Fruit fly (Drosophila melanogaster) whole organism, embryonic: ENCODE results near the gene galla-2.
A peak's percentile ranks its signal among the peaks of the same experiment; 100 is the strongest.

ENCODE experiments used
- Adf1 ChIP-seq: fragments of 200-800 bp; sonication (Bioruptor generic); IDR thresholded peaks from 2 replicates; pipeline ENCODE4 v1.3.6; 2022; ENCODE audit warnings: missing biosample characterization, missing genetic modification characterization
- Asciz ChIP-seq: fragments of 200-800 bp; sonication (Bioruptor generic); optimal IDR thresholded peaks from 2 replicates; lab custom pipeline; 2017; ENCODE audit warnings: missing biosample characterization, mild to moderate bottlenecking, missing genetic modification characterization, missing genetic modification reagents
- Bdp1 ChIP-seq: fragments of 200-800 bp; sonication (Bioruptor generic); optimal IDR thresholded peaks from 3 replicates; lab custom pipeline; 2016; ENCODE audit warnings: missing biosample characterization, missing genetic modification characterization
- CG10267 ChIP-seq: fragments of 200-800 bp; sonication (Bioruptor generic); optimal IDR thresholded peaks from 2 replicates; lab custom pipeline; 2018; ENCODE audit warnings: missing biosample characterization, mild to moderate bottlenecking, missing genetic modification characterization, moderate library complexity
- CG1233 ChIP-seq: fragments of 200-800 bp; sonication (Bioruptor generic); optimal IDR thresholded peaks from 4 replicates; lab custom pipeline; 2018; ENCODE audit warnings: missing biosample characterization, mild to moderate bottlenecking, missing genetic modification characterization
- CG13287 ChIP-seq: fragments of 200-800 bp; sonication (Bioruptor generic); IDR thresholded peaks from 2 replicates; pipeline ENCODE4 v1.3.6; 2022; ENCODE audit warnings: missing biosample characterization, missing genetic modification characterization; ENCODE audit not compliant: partially characterized antibody
- CG15601 ChIP-seq: fragments of 200-800 bp; sonication (Bioruptor generic); optimal IDR thresholded peaks from 3 replicates; lab custom pipeline; 2019; ENCODE audit warnings: missing biosample characterization, mild to moderate bottlenecking, missing genetic modification characterization, moderate library complexity
- CG16813 ChIP-seq: fragments of 200-800 bp; sonication (Bioruptor generic); IDR thresholded peaks from 3 replicates; pipeline ENCODE4 v1.3.6; 2022; ENCODE audit warnings: missing biosample characterization, missing genetic modification characterization; ENCODE audit not compliant: partially characterized antibody
- CG16815 ChIP-seq: fragments of 200-800 bp; sonication (Bioruptor generic); optimal IDR thresholded peaks from 3 replicates; lab custom pipeline; 2017; ENCODE audit warnings: missing biosample characterization, mild to moderate bottlenecking, missing genetic modification characterization
- CG16863 ChIP-seq: fragments of 200-800 bp; sonication (Bioruptor generic); optimal IDR thresholded peaks from 3 replicates; lab custom pipeline; 2016; ENCODE audit warnings: missing biosample characterization, missing genetic modification characterization
- CG18262 ChIP-seq: fragments of 200-800 bp; optimal IDR thresholded peaks from 3 replicates; lab custom pipeline; 2019; ENCODE audit warnings: missing biosample characterization, mild to moderate bottlenecking, missing genetic modification characterization, moderate library complexity
- CG2120 ChIP-seq: fragments of 200-800 bp; sonication (Bioruptor generic); optimal IDR thresholded peaks from 3 replicates; lab custom pipeline; 2016; ENCODE audit warnings: missing biosample characterization, missing genetic modification characterization
- CG2712 ChIP-seq: fragments of 200-800 bp; optimal IDR thresholded peaks from 3 replicates; lab custom pipeline; 2019; ENCODE audit warnings: missing biosample characterization, mild to moderate bottlenecking, missing genetic modification characterization, moderate library complexity
- CG2889 ChIP-seq: fragments of 200-800 bp; sonication (Bioruptor generic); IDR thresholded peaks from 3 replicates; pipeline ENCODE4 v1.3.6; 2022; ENCODE audit warnings: missing biosample characterization, missing genetic modification characterization
- CG31365 ChIP-seq: fragments of 200-800 bp; sonication (Bioruptor generic); optimal IDR thresholded peaks from 2 replicates; lab custom pipeline; 2018; ENCODE audit warnings: missing biosample characterization, mild to moderate bottlenecking, missing genetic modification characterization
- CG4328 ChIP-seq: fragments of 200-800 bp; sonication (Bioruptor generic); optimal IDR thresholded peaks from 3 replicates; lab custom pipeline; 2017; ENCODE audit warnings: missing biosample characterization, missing genetic modification reagents, missing genetic modification characterization
- CG4424 ChIP-seq: fragments of 200-800 bp; sonication (Bioruptor generic); optimal IDR thresholded peaks from 3 replicates; lab custom pipeline; 2016; ENCODE audit warnings: missing biosample characterization, missing genetic modification characterization
- CG4707 ChIP-seq: fragments of 200-800 bp; sonication (Bioruptor generic); optimal IDR thresholded peaks from 2 replicates; lab custom pipeline; 2018; ENCODE audit warnings: missing biosample characterization, mild to moderate bottlenecking, missing genetic modification characterization, moderate library complexity
- CG4730 ChIP-seq: fragments of 200-800 bp; sonication (Bioruptor generic); IDR thresholded peaks from 2 replicates; pipeline ENCODE4 v1.3.6; 2022; ENCODE audit warnings: missing biosample characterization, missing genetic modification characterization
- CG4820 ChIP-seq: fragments of 200-800 bp; sonication (Bioruptor generic); optimal IDR thresholded peaks from 3 replicates; lab custom pipeline; 2016; ENCODE audit warnings: missing biosample characterization, missing genetic modification characterization
- CG5180 ChIP-seq: fragments of 200-800 bp; sonication (Bioruptor generic); optimal IDR thresholded peaks from 3 replicates; lab custom pipeline; 2017; ENCODE audit warnings: missing biosample characterization, missing genetic modification characterization, mild to moderate bottlenecking, moderate library complexity, missing genetic modification reagents
- CG6254 ChIP-seq: fragments of 200-800 bp; sonication (Bioruptor generic); optimal IDR thresholded peaks from 3 replicates; lab custom pipeline; 2017; ENCODE audit warnings: mild to moderate bottlenecking, missing biosample characterization, missing genetic modification reagents, missing genetic modification characterization
- CG6272 ChIP-seq: fragments of 200-800 bp; sonication (Bioruptor generic); IDR thresholded peaks from 2 replicates; pipeline ENCODE4 v1.3.6; 2022; ENCODE audit warnings: missing biosample characterization, missing genetic modification characterization
- CG6654 ChIP-seq: fragments of 200-800 bp; sonication (Bioruptor generic); optimal IDR thresholded peaks from 2 replicates; lab custom pipeline; 2017; ENCODE audit warnings: missing biosample characterization, mild to moderate bottlenecking, missing genetic modification characterization
- CG6791 ChIP-seq: fragments of 200-800 bp; sonication (Bioruptor generic); IDR thresholded peaks from 3 replicates; pipeline ENCODE4 v1.3.6; 2022; ENCODE audit warnings: missing biosample characterization, missing genetic modification characterization; ENCODE audit not compliant: partially characterized antibody
- CG8924 ChIP-seq: fragments of 200-800 bp; optimal IDR thresholded peaks from 3 replicates; lab custom pipeline; 2019; ENCODE audit warnings: missing biosample characterization, mild to moderate bottlenecking, missing genetic modification characterization, moderate library complexity
- CG8944 ChIP-seq: fragments of 200-800 bp; sonication (Bioruptor generic); optimal IDR thresholded peaks from 3 replicates; lab custom pipeline; 2016; ENCODE audit warnings: missing biosample characterization, missing genetic modification characterization
- Dfd ChIP-seq, 2 experiments: fragments of >200 bp; optimal IDR thresholded peaks; 2 replicates each; lab custom pipeline; 2017; ENCODE audit warnings: missing biosample characterization in 2 of 2, missing genetic modification characterization in 2 of 2
- H15 ChIP-seq: fragments of 200-800 bp; sonication (Bioruptor generic); IDR thresholded peaks from 3 replicates; pipeline ENCODE4 v1.3.6; 2022; ENCODE audit warnings: missing biosample characterization, missing genetic modification characterization
- Jarid2 ChIP-seq: fragments of 200-800 bp; sonication (Bioruptor generic); optimal IDR thresholded peaks from 3 replicates; lab custom pipeline; 2017; ENCODE audit warnings: mild to moderate bottlenecking, missing biosample characterization, missing genetic modification reagents, missing genetic modification characterization
- Med ChIP-seq: fragments of 200-800 bp; sonication (Bioruptor generic); peaks from one replicate; lab custom pipeline; 2016; ENCODE audit warnings: missing biosample characterization, missing genetic modification characterization, mild to moderate bottlenecking, inconsistent platforms, moderate library complexity
- Nf-YC ChIP-seq: fragments of 200-800 bp; optimal IDR thresholded peaks from 3 replicates; lab custom pipeline; 2019; ENCODE audit warnings: missing biosample characterization, mild to moderate bottlenecking, missing genetic modification characterization, moderate library complexity
- Poxn ChIP-seq: fragments of 200-800 bp; sonication (Bioruptor generic); IDR thresholded peaks from 2 replicates; pipeline ENCODE4 v1.3.6; 2022; ENCODE audit warnings: missing biosample characterization, missing genetic modification characterization
- ap ChIP-seq: fragments of 200-800 bp; sonication (Bioruptor generic); IDR thresholded peaks from 2 replicates; pipeline ENCODE4 v1.3.6; 2022; ENCODE audit warnings: missing biosample characterization, missing genetic modification characterization
- cwo ChIP-seq: fragments of 200-800 bp; sonication (Bioruptor generic); optimal IDR thresholded peaks from 3 replicates; lab custom pipeline; 2017; ENCODE audit warnings: missing biosample characterization, missing genetic modification characterization, mild to moderate bottlenecking, moderate library complexity, missing genetic modification reagents
- da ChIP-seq: fragments of 200-800 bp; sonication (Bioruptor generic); optimal IDR thresholded peaks from 2 replicates; lab custom pipeline; 2016; ENCODE audit warnings: missing biosample characterization, missing genetic modification characterization
- ftz-f1 ChIP-seq: fragments of 200-800 bp; sonication (Bioruptor generic); optimal IDR thresholded peaks from 2 replicates; lab custom pipeline; 2016; ENCODE audit warnings: missing biosample characterization, missing genetic modification characterization
- gcm ChIP-seq: fragments of 200-800 bp; sonication (Bioruptor generic); optimal IDR thresholded peaks from 2 replicates; lab custom pipeline; 2019; ENCODE audit warnings: missing biosample characterization, mild to moderate bottlenecking, missing genetic modification characterization, moderate library complexity
- gem ChIP-seq: fragments of 200-800 bp; sonication (Bioruptor generic); optimal IDR thresholded peaks from 2 replicates; lab custom pipeline; 2019; ENCODE audit warnings: missing biosample characterization, mild to moderate bottlenecking, missing genetic modification characterization, moderate library complexity
- gt ChIP-seq: fragments of 200-800 bp; sonication (Bioruptor generic); IDR thresholded peaks from 2 replicates; pipeline ENCODE4 v1.3.6; 2022; ENCODE audit warnings: missing biosample characterization, missing genetic modification characterization
- ham ChIP-seq: fragments of 200-800 bp; sonication (Bioruptor generic); IDR thresholded peaks from 2 replicates; pipeline ENCODE4 v1.3.6; 2022; ENCODE audit warnings: missing biosample characterization, missing genetic modification characterization
- hb ChIP-seq: fragments of 200-800 bp; sonication (Bioruptor generic); IDR thresholded peaks from 3 replicates; pipeline ENCODE4 v1.3.6; 2022; ENCODE audit warnings: missing biosample characterization, missing genetic modification characterization; ENCODE audit not compliant: partially characterized antibody
- lov ChIP-seq, 2 experiments: fragments of 200-800 bp in 1 of 2; fragments of >200 bp in 1 of 2; sonication (Bioruptor generic) in 1 of 2; IDR thresholded peaks in 1 of 2; optimal IDR thresholded peaks in 1 of 2; 2 replicates in 1 of 2; 3 replicates in 1 of 2; pipeline versions ENCODE4 v1.3.6 to Lab custom; 2017 to 2022; ENCODE audit warnings: missing biosample characterization in 1 of 2, missing genetic modification characterization in 1 of 2
- luna ChIP-seq: fragments of 200-800 bp; sonication (Bioruptor generic); optimal IDR thresholded peaks from 2 replicates; lab custom pipeline; 2016; ENCODE audit warnings: missing biosample characterization, missing genetic modification characterization
- pfk ChIP-seq: fragments of 200-800 bp; sonication (Bioruptor generic); optimal IDR thresholded peaks from 2 replicates; lab custom pipeline; 2018; ENCODE audit warnings: missing biosample characterization, mild to moderate bottlenecking, missing genetic modification characterization, moderate library complexity
- sens-2 ChIP-seq: fragments of 200-800 bp; sonication (Bioruptor generic); IDR thresholded peaks from 2 replicates; pipeline ENCODE4 v1.3.6; 2022; ENCODE audit warnings: missing biosample characterization, missing genetic modification characterization
- slp2 ChIP-seq: fragments of 200-800 bp; sonication (Bioruptor generic); optimal IDR thresholded peaks from 2 replicates; lab custom pipeline; 2016; ENCODE audit warnings: missing biosample characterization, missing genetic modification characterization
- sqz ChIP-seq: fragments of 200-800 bp; sonication (Bioruptor generic); optimal IDR thresholded peaks from 3 replicates; lab custom pipeline; 2018; ENCODE audit warnings: missing biosample characterization, mild to moderate bottlenecking, missing genetic modification characterization
- tio ChIP-seq: fragments of 200-800 bp; sonication (Bioruptor generic); optimal IDR thresholded peaks from 2 replicates; lab custom pipeline; 2017; ENCODE audit warnings: missing biosample characterization, missing genetic modification characterization, inconsistent platforms

The galla-2 gene

dm6 chr3L:10857515-10858023, 25.1 kb upstream of the galla-2 start (continued):
- TF ChIP-seq CG4707 (peak; percentile 46), CG8924 (tag; lab: Kevin White, UChicago) (peak; percentile 62), Med (GFP tag; lab: Kevin White, UChicago) (peak; percentile 94), ham (GFP tag; lab: Robert Waterston, UW) (no peak), CG4328 (peak; percentile 20), CG1233 (GFP tag; lab: Kevin White, UChicago) (peak; percentile 50), ftz-f1 (GFP tag; lab: Kevin White, UChicago) (peak; percentile 64), CG16815 (no peak), CG8944 (peak; percentile 23), da (GFP tag; lab: Kevin White, UChicago) (no peak), lov (optimal IDR thresholded peaks at IDR 0.05; lab: Kevin White, UChicago) (no peak), lov (GFP tag; IDR thresholded peaks at IDR 0.05; lab: Robert Waterston, UW) (peak; percentile 75; the same call in 2 of the 3 replicates), Poxn (GFP tag; lab: Robert Waterston, UW) (no peak), CG10267 (tag; lab: Kevin White, UChicago) (no peak), Asciz (peak; percentile 55), CG15601 (tag; lab: Kevin White, UChicago) (no peak), Adf1 (peak; percentile 89), CG6791 (peak; percentile 52; the same call in 1 of the 3 replicates), CG4820 (GFP tag; lab: Kevin White, UChicago) (no peak), CG4424 (GFP tag; lab: Kevin White, UChicago) (peak; percentile 100), Jarid2 (GFP tag; lab: Kevin White, UChicago) (peak; percentile 99), CG18262 (no peak), ap (no peak), sens-2 (GFP tag; lab: Robert Waterston, UW) (0 out of 2 replicates have a peak, but pooled peaks have one; percentile 56), CG6654 (GFP tag; lab: Kevin White, UChicago) (no peak), Nf-YC (peak; percentile 41), CG31365 (no peak), hb (GFP tag; lab: Robert Waterston, UW) (no peak), Bdp1 (GFP tag; lab: Kevin White, UChicago) (peak; percentile 29), cwo (peak; percentile 18), H15 (no peak), CG13287 (GFP tag; lab: Robert Waterston, UW) (peak; percentile 48), CG2889 (GFP tag; lab: Robert Waterston, UW) (no peak), CG6254 (peak; percentile 35), CG5180 (GFP tag; lab: Kevin White, UChicago) (peak; percentile 89), gt (GFP tag; lab: Robert Waterston, UW) (no peak), CG6272 (GFP tag; lab: Robert Waterston, UW) (peak; percentile 5; the same call in 1 of the 2 replicates), sqz (GFP tag; lab: Kevin White, UChicago) (peak; percentile 39), slp2 (peak; percentile 7), CG2120 (GFP tag; lab: Kevin White, UChicago) (peak; percentile 43), CG4730 (no peak), CG2712 (tag; lab: Kevin White, UChicago) (peak; percentile 52), pfk (GFP tag; lab: Kevin White, UChicago) (peak; percentile 22), CG16863 (peak; percentile 46), gem (no peak), tio (GFP tag; lab: Kevin White, UChicago) (no peak), gcm (no peak), luna (GFP tag; lab: Kevin White, UChicago) (no peak), Dfd (GFP tag; optimal IDR thresholded peaks at IDR 0.05; lab: Kevin White, UChicago) (no peak), CG16813 (GFP tag; lab: Robert Waterston, UW) (peak; percentile 50; the same call in 2 of the 3 replicates)
